Fruit fly (Drosophila melanogaster) whole organism: Measurements from ENCODE around the gene CG4629.

ENCODE experiments used
- CG8478 ChIP-seq: fragments of >200 bp; optimal IDR thresholded peaks from 2 replicates; lab custom pipeline; 2018; ENCODE audit warnings: inconsistent platforms
- Dll ChIP-seq: fragments of >200 bp; optimal IDR thresholded peaks from 2 replicates; lab custom pipeline; 2017
- EcR ChIP-seq, 2 experiments: fragments of >200 bp; optimal IDR thresholded peaks; 2 replicates each; lab custom pipeline; 2017; ENCODE audit warnings: missing biosample characterization in 2 of 2, missing genetic modification characterization in 2 of 2, missing genetic modification reagents in 2 of 2
- pan ChIP-seq: fragments of >200 bp; optimal IDR thresholded peaks from 2 replicates; lab custom pipeline; 2017
- psq ChIP-seq: fragments of >200 bp; optimal IDR thresholded peaks from 2 replicates; lab custom pipeline; 2017
- usp ChIP-seq: fragments of >200 bp; optimal IDR thresholded peaks from 2 replicates; lab custom pipeline; 2017; ENCODE audit warnings: missing biosample characterization, missing genetic modification characterization, mixed read lengths

CG4629 gene

dm6 chr2L:1127434-1128089, 25.3 kb upstream of the CG4629 start:
- TF ChIP-seq pan (lab: Kevin White, UChicago) (no peak), CG8478 (no peak), Dll (lab: Kevin White, UChicago) (no peak), psq (lab: Kevin White, UChicago) (no peak), EcR (GFP tag; optimal IDR thresholded peaks at IDR 0.05; lab: Kevin White, UChicago) (no peak), usp (GFP tag; lab: Kevin White, UChicago) (no peak)

dm6 chr2L:1126527-1126926, 24.2 kb upstream of the CG4629 start:
- TF ChIP-seq EcR (GFP tag; optimal IDR thresholded peaks at IDR 0.05; lab: Kevin White, UChicago) (no peak), psq (lab: Kevin White, UChicago) (no peak), pan (lab: Kevin White, UChicago) (no peak), CG8478 (no peak), Dll (lab: Kevin White, UChicago) (no peak), usp (GFP tag; lab: Kevin White, UChicago) (no peak)

- TF ChIP-seq pan (lab: Kevin White, UChicago), result no peak
- TF ChIP-seq CG8478, result no peak
- TF ChIP-seq psq (lab: Kevin White, UChicago), result no peak
- no peak for TF ChIP-seq usp (GFP tag; lab: Kevin White, UChicago)
- no peak for TF ChIP-seq EcR (GFP tag; optimal IDR thresholded peaks at IDR 0.05; lab: Kevin White, UChicago)
- TF ChIP-seq Dll (lab: Kevin White, UChicago), result no peak
Observed at dm6 chr2L:1125437-1125836, 23.1 kb upstream of the CG4629 start.

dm6 chr2L:1124265-1124664, 22.0 kb upstream of the CG4629 start:
- TF ChIP-seq EcR (GFP tag; optimal IDR thresholded peaks at IDR 0.05; lab: Kevin White, UChicago), result no peak
- TF ChIP-seq usp (GFP tag; lab: Kevin White, UChicago), result no peak
- no peak for TF ChIP-seq Dll (lab: Kevin White, UChicago)
- no peak for TF ChIP-seq psq (lab: Kevin White, UChicago)
- no peak for TF ChIP-seq CG8478
- no peak for TF ChIP-seq pan (lab: Kevin White, UChicago)

- no peak for TF ChIP-seq EcR (GFP tag; optimal IDR thresholded peaks at IDR 0.05; lab: Kevin White, UChicago)
- no peak for TF ChIP-seq pan (lab: Kevin White, UChicago)
- TF ChIP-seq Dll (lab: Kevin White, UChicago), result no peak
- TF ChIP-seq psq (lab: Kevin White, UChicago), result no peak
- no peak for TF ChIP-seq CG8478
- no peak for TF ChIP-seq usp (GFP tag; lab: Kevin White, UChicago)
Observed at dm6 chr2L:1123078-1123818, 20.9 kb upstream of the CG4629 start.

dm6 chr2L:1122711-1122960, 20.3 kb upstream of the CG4629 start:
- TF ChIP-seq Dll (lab: Kevin White, UChicago) (no peak), usp (GFP tag; lab: Kevin White, UChicago) (no peak), psq (lab: Kevin White, UChicago) (no peak), CG8478 (no peak), pan (lab: Kevin White, UChicago) (no peak), EcR (GFP tag; optimal IDR thresholded peaks at IDR 0.05; lab: Kevin White, UChicago) (no peak)

dm6 chr2L:1121942-1122710, 19.8 kb upstream of the CG4629 start:
- no peak for TF ChIP-seq psq (lab: Kevin White, UChicago)
- TF ChIP-seq EcR (GFP tag; optimal IDR thresholded peaks at IDR 0.05; lab: Kevin White, UChicago), result no peak
- no peak for TF ChIP-seq Dll (lab: Kevin White, UChicago)
- no peak for TF ChIP-seq usp (GFP tag; lab: Kevin White, UChicago)
- no peak for TF ChIP-seq CG8478
- TF ChIP-seq pan (lab: Kevin White, UChicago), result no peak

dm6 chr2L:1120206-1120902, 18.1 kb upstream of the CG4629 start:
- TF ChIP-seq usp (GFP tag; lab: Kevin White, UChicago) (no peak), Dll (lab: Kevin White, UChicago) (no peak), psq (lab: Kevin White, UChicago) (no peak), pan (lab: Kevin White, UChicago) (no peak), EcR (GFP tag; optimal IDR thresholded peaks at IDR 0.05; lab: Kevin White, UChicago) (no peak), CG8478 (no peak)

dm6 chr2L:1118880-1119809, 16.8 kb upstream of the CG4629 start:
- TF ChIP-seq pan (lab: Kevin White, UChicago), result peak; percentile 96
- no peak for TF ChIP-seq usp (GFP tag; lab: Kevin White, UChicago)
- TF ChIP-seq EcR (GFP tag; optimal IDR thresholded peaks at IDR 0.05; lab: Kevin White, UChicago), result peak in 1 of 2 experiments; percentile 23
- TF ChIP-seq Dll (lab: Kevin White, UChicago), result peak; percentile 93
- no peak for TF ChIP-seq CG8478
- TF ChIP-seq psq (lab: Kevin White, UChicago), result no peak

dm6 chr2L:1118149-1118548, 15.8 kb upstream of the CG4629 start:
- TF ChIP-seq CG8478, result no peak
- TF ChIP-seq psq (lab: Kevin White, UChicago), result no peak
- no peak for TF ChIP-seq pan (lab: Kevin White, UChicago)
- no peak for TF ChIP-seq Dll (lab: Kevin White, UChicago)
- TF ChIP-seq EcR (GFP tag; optimal IDR thresholded peaks at IDR 0.05; lab: Kevin White, UChicago), result no peak
- no peak for TF ChIP-seq usp (GFP tag; lab: Kevin White, UChicago)
